2 fruit fly cellular contexts compared by ENCODE assay signal in genomic region chrX:7696711-7697654, dm6.
A peak's percentile ranks its signal among the peaks of the same experiment; 100 is the strongest.
TF ChIP-seq lines count a peak whose summit lies in the region.

No protein-coding gene starts in this region.

TF ChIP-seq in whole organism, embryonic, 481 proteins besides CTCF, POLR2A, EP300 and RAD21 (continued from another document and continues in another):
- TF ChIP-seq CG2712 (tag; optimal IDR thresholded peaks at IDR 0.05; lab: Kevin White, UChicago), result peak; percentile 82
- TF ChIP-seq CG15269 (tag; optimal IDR thresholded peaks at IDR 0.05; lab: Kevin White, UChicago), result peak; percentile 96
- TF ChIP-seq CG4328 (GFP tag; optimal IDR thresholded peaks at IDR 0.05; lab: Kevin White, UChicago), result peak; percentile 91
- TF ChIP-seq CG14710 (tag; optimal IDR thresholded peaks at IDR 0.05; lab: Kevin White, UChicago), result peak; percentile 27
- peak; percentile 24 for TF ChIP-seq CG31388 (GFP tag; optimal IDR thresholded peaks at IDR 0.05; lab: Kevin White, UChicago)
- TF ChIP-seq CG8765 (GFP tag; IDR thresholded peaks at IDR 0.05; lab: Robert Waterston, UW), result peak; percentile 60; the same call in 1 of the 2 replicates
- peak; percentile 72 for TF ChIP-seq sqz (GFP tag; optimal IDR thresholded peaks at IDR 0.05; lab: Kevin White, UChicago)
- TF ChIP-seq pzg (GFP tag; optimal IDR thresholded peaks at IDR 0.05; lab: Kevin White, UChicago), result peak; percentile 8
- no peak for TF ChIP-seq CG14860 (GFP tag; IDR thresholded peaks at IDR 0.05; lab: Robert Waterston, UW; ENCODE audit: partially characterized antibody)
- peak; percentile 83 for TF ChIP-seq Max (GFP tag; optimal IDR thresholded peaks at IDR 0.05; lab: Kevin White, UChicago)
- no peak for TF ChIP-seq CG7963 (GFP tag; IDR thresholded peaks at IDR 0.05; lab: Robert Waterston, UW; ENCODE audit: partially characterized antibody)
- no peak for TF ChIP-seq Bgb (GFP tag; IDR thresholded peaks at IDR 0.05; lab: Robert Waterston, UW; ENCODE audit: partially characterized antibody)
- no peak for TF ChIP-seq Elba2 (GFP tag; optimal IDR thresholded peaks at IDR 0.05; lab: Kevin White, UChicago)
- peak; percentile 37 for TF ChIP-seq gsb-n (tag; optimal IDR thresholded peaks at IDR 0.05; lab: Kevin White, UChicago)
- no peak for TF ChIP-seq Neu2 (GFP tag; optimal IDR thresholded peaks at IDR 0.05; lab: Kevin White, UChicago; ENCODE audit: borderline replicate concordance)
- peak; percentile 65 for TF ChIP-seq CG17328 (GFP tag; IDR thresholded peaks at IDR 0.05; lab: Robert Waterston, UW)
- peak; percentile 72 for TF ChIP-seq NK7.1 (GFP tag; optimal IDR thresholded peaks at IDR 0.05; lab: Kevin White, UChicago)
- TF ChIP-seq br (optimal IDR thresholded peaks at IDR 0.05; lab: Kevin White, UChicago), result no peak
- TF ChIP-seq Sox100B (GFP tag; optimal IDR thresholded peaks at IDR 0.05; lab: Kevin White, UChicago), result peak; percentile 88
- TF ChIP-seq dm (GFP tag; optimal IDR thresholded peaks at IDR 0.05; lab: Kevin White, UChicago), result peak; percentile 54
- TF ChIP-seq NfI (GFP tag; optimal IDR thresholded peaks at IDR 0.05; lab: Kevin White, UChicago), result peak; percentile 93
- TF ChIP-seq cad (GFP tag; optimal IDR thresholded peaks at IDR 0.05; lab: Kevin White, UChicago), result no peak
- peak; percentile 79 for TF ChIP-seq kay (GFP tag; optimal IDR thresholded peaks at IDR 0.05; lab: Kevin White, UChicago)
- peak; percentile 57 for TF ChIP-seq zen (tag; optimal IDR thresholded peaks at IDR 0.05; lab: Kevin White, UChicago)
- TF ChIP-seq Aef1 (GFP tag; IDR thresholded peaks at IDR 0.05; lab: Robert Waterston, UW), result peak; percentile 88
- TF ChIP-seq CG6683 (GFP tag; optimal IDR thresholded peaks at IDR 0.05; lab: Kevin White, UChicago), result peak; percentile 88
- TF ChIP-seq CG15696 (tag; optimal IDR thresholded peaks at IDR 0.05; lab: Kevin White, UChicago), result peak; percentile 64
- no peak for TF ChIP-seq inv (GFP tag; IDR thresholded peaks at IDR 0.05; lab: Robert Waterston, UW; ENCODE audit: partially characterized antibody)
- TF ChIP-seq CG16863 (GFP tag; optimal IDR thresholded peaks at IDR 0.05; lab: Kevin White, UChicago), result peak; percentile 74
- peak; percentile 51 for TF ChIP-seq Ets97D (GFP tag; optimal IDR thresholded peaks at IDR 0.05; lab: Kevin White, UChicago)
- TF ChIP-seq ATbp (GFP tag; optimal IDR thresholded peaks at IDR 0.05; lab: Kevin White, UChicago), result peak; percentile 83
- TF ChIP-seq unpg (GFP tag; optimal IDR thresholded peaks at IDR 0.05; lab: Kevin White, UChicago), result peak; percentile 91
- peak; percentile 90 for TF ChIP-seq CG15514 (GFP tag; optimal IDR thresholded peaks at IDR 0.05; lab: Kevin White, UChicago)
- TF ChIP-seq Sry-δ (GFP tag; optimal IDR thresholded peaks at IDR 0.05; lab: Kevin White, UChicago), result peak; percentile 47
- TF ChIP-seq CHES-1-like (GFP tag; optimal IDR thresholded peaks at IDR 0.05; lab: Kevin White, UChicago), result peak; percentile 98
- TF ChIP-seq CG1024 (GFP tag; IDR thresholded peaks at IDR 0.05; lab: Robert Waterston, UW), result peak; percentile 61
- peak; percentile 97 for TF ChIP-seq row (GFP tag; IDR thresholded peaks at IDR 0.05; lab: Robert Waterston, UW)
- TF ChIP-seq az2 (GFP tag; optimal IDR thresholded peaks at IDR 0.05; lab: Kevin White, UChicago), result peak; percentile 81
- peak; percentile 97 for TF ChIP-seq CG34376 (GFP tag; optimal IDR thresholded peaks at IDR 0.05; lab: Kevin White, UChicago)
- TF ChIP-seq MBD-R2 (GFP tag; IDR thresholded peaks at IDR 0.05; lab: Robert Waterston, UW), result peak; percentile 82
- TF ChIP-seq CG16815 (GFP tag; optimal IDR thresholded peaks at IDR 0.05; lab: Kevin White, UChicago), result peak; percentile 81
- TF ChIP-seq fd64A (GFP tag; optimal IDR thresholded peaks at IDR 0.05; lab: Kevin White, UChicago), result peak; percentile 54
- TF ChIP-seq gem (tag; optimal IDR thresholded peaks at IDR 0.05; lab: Kevin White, UChicago), result peak; percentile 94
- no peak for TF ChIP-seq Sin3A (optimal IDR thresholded peaks at IDR 0.05; lab: Kevin White, UChicago)
- TF ChIP-seq Opbp (GFP tag; IDR thresholded peaks at IDR 0.05; lab: Robert Waterston, UW; ENCODE audit: partially characterized antibody), result no peak
- TF ChIP-seq Lhr (GFP tag; optimal IDR thresholded peaks at IDR 0.05; lab: Kevin White, UChicago), result no peak
- peak; percentile 41 for TF ChIP-seq CG30020 (tag; optimal IDR thresholded peaks at IDR 0.05; lab: Kevin White, UChicago)
- TF ChIP-seq CG10959 (GFP tag; IDR thresholded peaks at IDR 0.05; lab: Robert Waterston, UW), result 0 out of 2 replicates have a peak, but pooled peaks have one; percentile 25
- TF ChIP-seq Med (GFP tag; lab: Kevin White, UChicago), result peak; percentile 98
- TF ChIP-seq D19A (tag; optimal IDR thresholded peaks at IDR 0.05; lab: Kevin White, UChicago), result peak; percentile 79
- TF ChIP-seq nom (GFP tag; optimal IDR thresholded peaks at IDR 0.05; lab: Kevin White, UChicago), result peak; percentile 81
- peak; percentile 87 for TF ChIP-seq fu2 (GFP tag; optimal IDR thresholded peaks at IDR 0.05; lab: Kevin White, UChicago)
- TF ChIP-seq Antp (GFP tag; optimal IDR thresholded peaks at IDR 0.05; lab: Kevin White, UChicago), result peak; percentile 79
- TF ChIP-seq jigr1 (GFP tag; IDR thresholded peaks at IDR 0.05; lab: Robert Waterston, UW), result no peak
- TF ChIP-seq ase (GFP tag; IDR thresholded peaks at IDR 0.05; lab: Robert Waterston, UW), result peak; percentile 75; the same call in 2 of the 3 replicates
- peak; percentile 96 for TF ChIP-seq CG12659 (GFP tag; optimal IDR thresholded peaks at IDR 0.05; lab: Kevin White, UChicago)
- peak; percentile 39 for TF ChIP-seq da (GFP tag; optimal IDR thresholded peaks at IDR 0.05; lab: Kevin White, UChicago)
- TF ChIP-seq bsh (GFP tag; optimal IDR thresholded peaks at IDR 0.05; lab: Kevin White, UChicago), result peak; percentile 76 to 88
- peak; percentile 89 for TF ChIP-seq so (GFP tag; IDR thresholded peaks at IDR 0.05; lab: Robert Waterston, UW)
- TF ChIP-seq CG12104 (GFP tag; optimal IDR thresholded peaks at IDR 0.05; lab: Kevin White, UChicago), result peak; percentile 80
- peak; percentile 75 for TF ChIP-seq fd96Cb (tag; optimal IDR thresholded peaks at IDR 0.05; lab: Kevin White, UChicago)
- TF ChIP-seq Jarid2 (GFP tag; optimal IDR thresholded peaks at IDR 0.05; lab: Kevin White, UChicago), result peak; percentile 64
- peak; percentile 79 for TF ChIP-seq CG5180 (GFP tag; optimal IDR thresholded peaks at IDR 0.05; lab: Kevin White, UChicago)
- peak; percentile 63; the same call in 2 of the 3 replicates for TF ChIP-seq H15 (GFP tag; IDR thresholded peaks at IDR 0.05; lab: Robert Waterston, UW)
- TF ChIP-seq Rfx (GFP tag; IDR thresholded peaks at IDR 0.05; lab: Robert Waterston, UW), result peak; percentile 96

TF ChIP-seq in whole organism, prepupa, 60 proteins besides CTCF, POLR2A, EP300 and RAD21 (continued from another document):
- TF ChIP-seq Eip78C (GFP tag; lab: Kevin White, UChicago) (peak; percentile 98), salr (GFP tag; optimal IDR thresholded peaks at IDR 0.05; lab: Kevin White, UChicago) (peak; percentile 75 to 93), fd85E (GFP tag; optimal IDR thresholded peaks at IDR 0.05; lab: Kevin White, UChicago) (peak; percentile 70), CG11762 (GFP tag; optimal IDR thresholded peaks at IDR 0.05; lab: Kevin White, UChicago; ENCODE audit: insufficient read depth) (peak; percentile 94), fkh (GFP tag; optimal IDR thresholded peaks at IDR 0.05; lab: Kevin White, UChicago) (peak; percentile 93), achi (GFP tag; optimal IDR thresholded peaks at IDR 0.05; lab: Kevin White, UChicago) (peak; percentile 92), CG11294 (GFP tag; IDR thresholded peaks at IDR 0.05; lab: Robert Waterston, UW) (peak; percentile 91), vri (GFP tag; optimal IDR thresholded peaks at IDR 0.05; lab: Kevin White, UChicago) (peak; percentile 93)
